Worm (Caenorhabditis elegans): Measurements from ENCODE around the gene F17C11.13.

F17C11.13 gene

DNA sequence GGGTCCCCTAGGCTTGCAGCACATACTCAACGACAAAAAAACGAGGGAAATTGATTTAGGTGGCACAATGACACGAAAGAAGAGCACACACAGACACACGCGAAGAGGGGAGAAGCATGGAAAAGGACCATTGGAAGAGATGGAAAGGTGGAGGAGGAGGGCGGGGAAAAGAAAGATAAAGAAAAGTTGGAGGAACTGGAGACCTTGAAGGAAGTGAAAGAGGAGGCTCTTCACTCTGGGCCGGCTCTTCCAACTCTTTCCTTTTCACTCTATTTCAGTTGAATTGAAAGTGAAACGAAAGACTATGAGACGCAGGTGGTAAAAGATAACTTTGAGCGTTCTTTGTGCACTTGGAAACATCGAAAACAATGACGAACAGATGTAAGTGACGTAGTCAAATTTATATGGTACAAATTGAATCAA, 5.7 kb downstream of the F17C11.13 start (continued):
- TF ChIP-seq dpl-1 (GFP tag; optimal IDR thresholded peaks at IDR 0.05), result peak; percentile 6
- no peak for TF ChIP-seq T26A8.4 (GFP tag; IDR thresholded peaks at IDR 0.05)
- no peak for TF ChIP-seq daf-12 (tag; optimal IDR thresholded peaks at IDR 0.05)
- no peak for TF ChIP-seq ceh-44 (GFP tag; IDR thresholded peaks at IDR 0.05)
- no peak for TF ChIP-seq ZK337.2 (GFP tag; IDR thresholded peaks at IDR 0.05)
- TF ChIP-seq ces-1 (GFP tag; optimal IDR thresholded peaks at IDR 0.05), result peak; percentile 68
- TF ChIP-seq mxl-2 (GFP tag; conservative IDR thresholded peaks at IDR 0.05), result no peak
- TF ChIP-seq mdl-1 (tag; optimal IDR thresholded peaks at IDR 0.05), result peak in 1 of 2 experiments; percentile 2
- no peak for TF ChIP-seq dmd-9 (GFP tag; IDR thresholded peaks at IDR 0.05)
- no peak for TF ChIP-seq unc-62 (GFP tag; optimal IDR thresholded peaks at IDR 0.05 in 1 of 2)
- no peak for TF ChIP-seq unc-62 (tag; optimal IDR thresholded peaks at IDR 0.05)
- no peak for TF ChIP-seq nhr-25 (tag; optimal IDR thresholded peaks at IDR 0.05; ENCODE audit: borderline replicate concordance, insufficient read depth)
- TF ChIP-seq R02D3.7 (tag; optimal IDR thresholded peaks at IDR 0.05), result no peak
- TF ChIP-seq rbr-2 (tag; optimal IDR thresholded peaks at IDR 0.05), result peak; percentile 65
- no peak for TF ChIP-seq hlh-30 (tag; optimal IDR thresholded peaks at IDR 0.05; ENCODE audit: insufficient read depth)
- no peak for TF ChIP-seq ceh-82 (tag; optimal IDR thresholded peaks at IDR 0.05)
- TF ChIP-seq ZK546.5 (tag; optimal IDR thresholded peaks at IDR 0.05), result no peak
- peak; percentile 60 for TF ChIP-seq F37D6.2 (tag; optimal IDR thresholded peaks at IDR 0.05)
- TF ChIP-seq fkh-10 (GFP tag; optimal IDR thresholded peaks at IDR 0.05), result peak; percentile 89
- 0 out of 2 replicates have a peak, but pooled peaks have one; percentile 50 for TF ChIP-seq egl-43 (GFP tag; IDR thresholded peaks at IDR 0.05)
- TF ChIP-seq cey-2 (tag; optimal IDR thresholded peaks at IDR 0.05; ENCODE audit: borderline replicate concordance, insufficient read depth), result no peak
- no peak for TF ChIP-seq F44E2.7 (GFP tag; IDR thresholded peaks at IDR 0.05)
- TF ChIP-seq dmd-6 (GFP tag; IDR thresholded peaks at IDR 0.05), result peak; percentile 58
- no peak for TF ChIP-seq mdt-29 (GFP tag; IDR thresholded peaks at IDR 0.05)
- TF ChIP-seq lir-3 (tag; optimal IDR thresholded peaks at IDR 0.05), result no peak
- peak; percentile 65; the same call in 1 of the 2 replicates for TF ChIP-seq nhr-42 (GFP tag; IDR thresholded peaks at IDR 0.05)
- TF ChIP-seq hmg-1.1 (GFP tag; IDR thresholded peaks at IDR 0.05), result peak; percentile 64; the same call in 1 of the 2 replicates
- no peak for TF ChIP-seq lin-39 (tag; optimal IDR thresholded peaks at IDR 0.05)
- 0 out of 2 replicates have a peak, but pooled peaks have one; percentile 38 for TF ChIP-seq daf-19 (GFP tag; conservative IDR thresholded peaks at IDR 0.05)
- no peak for TF ChIP-seq nhr-6 (tag; optimal IDR thresholded peaks at IDR 0.05)
- peak; percentile 45 for TF ChIP-seq set-16 (GFP tag; IDR thresholded peaks at IDR 0.05)
- no peak for TF ChIP-seq pha-4 (GFP tag; IDR thresholded peaks at IDR 0.05)
- TF ChIP-seq pha-4 (tag; optimal IDR thresholded peaks at IDR 0.05), result no peak
- TF ChIP-seq mep-1 (tag; optimal IDR thresholded peaks at IDR 0.05), result peak; percentile 60
- no peak for TF ChIP-seq unc-39 (tag; optimal IDR thresholded peaks at IDR 0.05)
- TF ChIP-seq snpc-1.2 (GFP tag; IDR thresholded peaks at IDR 0.05), result no peak
- TF ChIP-seq daf-16 (GFP tag; optimal IDR thresholded peaks at IDR 0.05), result peak in 1 of 2 experiments; percentile 87
- TF ChIP-seq daf-16 (tag; optimal IDR thresholded peaks at IDR 0.05), result peak; percentile 53
- no peak for TF ChIP-seq zip-2 (tag; optimal IDR thresholded peaks at IDR 0.05)
- TF ChIP-seq ceh-28 (tag; optimal IDR thresholded peaks at IDR 0.05), result no peak
- TF ChIP-seq lsy-2 (tag; optimal IDR thresholded peaks at IDR 0.05), result peak; percentile 24 to 57
- 0 out of 2 replicates have a peak, but pooled peaks have one; percentile 10 for TF ChIP-seq D1046.2 (GFP tag; IDR thresholded peaks at IDR 0.05)
- no peak for TF ChIP-seq nhr-77 (tag; optimal IDR thresholded peaks at IDR 0.05)
- TF ChIP-seq ztf-11 (tag; optimal IDR thresholded peaks at IDR 0.05), result no peak
- TF ChIP-seq spr-3 (GFP tag; optimal IDR thresholded peaks at IDR 0.05), result no peak
- no peak for TF ChIP-seq daf-8 (GFP tag; IDR thresholded peaks at IDR 0.05)
- no peak for TF ChIP-seq F10B5.3 (tag; optimal IDR thresholded peaks at IDR 0.05)
- TF ChIP-seq dve-1 (tag; optimal IDR thresholded peaks at IDR 0.05; ENCODE audit: insufficient read depth), result peak; percentile 52
- TF ChIP-seq Y75B8A.6 (GFP tag; IDR thresholded peaks at IDR 0.05), result no peak
- no peak for TF ChIP-seq ztf-7 (tag; optimal IDR thresholded peaks at IDR 0.05)
- peak; percentile 84 for TF ChIP-seq hlh-11 (tag; optimal IDR thresholded peaks at IDR 0.05)

Data from whole organism, L4 larva.